Comparison of ENCODE assay signal across 1 fruit fly cellular context in genomic region chrX:9106212-9106774, dm6.
TF ChIP-seq lines count a peak whose summit lies in the region.

Gene Bx42 (minus strand): TSS chrX:9106604.

TF ChIP-seq in whole organism, embryonic, 481 proteins besides CTCF, POLR2A, EP300 and RAD21 (continued from another document and continues in another):
- TF ChIP-seq grn (GFP tag; optimal IDR thresholded peaks at IDR 0.05; lab: Kevin White, UChicago) = no peak
- no peak for TF ChIP-seq Lpt (GFP tag; optimal IDR thresholded peaks at IDR 0.05; lab: Kevin White, UChicago)
- TF ChIP-seq CG31365 (tag; optimal IDR thresholded peaks at IDR 0.05; lab: Kevin White, UChicago) = no peak
- peak; percentile 71; the same call in 2 of the 3 replicates for TF ChIP-seq row (GFP tag; IDR thresholded peaks at IDR 0.05; lab: Robert Waterston, UW)
- TF ChIP-seq sqz (GFP tag; optimal IDR thresholded peaks at IDR 0.05; lab: Kevin White, UChicago) = no peak
- no peak for TF ChIP-seq CG15601 (tag; optimal IDR thresholded peaks at IDR 0.05; lab: Kevin White, UChicago)
- TF ChIP-seq CoRest (tag; optimal IDR thresholded peaks at IDR 0.05; lab: Kevin White, UChicago) = peak; percentile 11
- peak; percentile 31; the same call in 1 of the 2 replicates for TF ChIP-seq NFAT (GFP tag; IDR thresholded peaks at IDR 0.05; lab: Robert Waterston, UW)
- no peak for TF ChIP-seq zfh1 (GFP tag; IDR thresholded peaks at IDR 0.05; lab: Robert Waterston, UW)
- TF ChIP-seq CG13287 (GFP tag; IDR thresholded peaks at IDR 0.05; lab: Robert Waterston, UW; ENCODE audit: partially characterized antibody) = no peak
- peak; percentile 2 for TF ChIP-seq CG4282 (GFP tag; optimal IDR thresholded peaks at IDR 0.05; lab: Kevin White, UChicago)
- TF ChIP-seq CG10979 (tag; optimal IDR thresholded peaks at IDR 0.05; lab: Kevin White, UChicago) = no peak
- no peak for TF ChIP-seq CG12299 (tag; optimal IDR thresholded peaks at IDR 0.05; lab: Kevin White, UChicago)
- TF ChIP-seq tio (GFP tag; optimal IDR thresholded peaks at IDR 0.05; lab: Kevin White, UChicago) = peak; percentile 32
- TF ChIP-seq pho (GFP tag; optimal IDR thresholded peaks at IDR 0.05; lab: Kevin White, UChicago) = peak; percentile 8
- no peak for TF ChIP-seq Fer2 (tag; optimal IDR thresholded peaks at IDR 0.05; lab: Kevin White, UChicago)
- TF ChIP-seq CG6813 (GFP tag; optimal IDR thresholded peaks at IDR 0.05; lab: Kevin White, UChicago) = no peak
- no peak for TF ChIP-seq CG2120 (GFP tag; optimal IDR thresholded peaks at IDR 0.05; lab: Kevin White, UChicago)
- peak; percentile 23 for TF ChIP-seq lilli (GFP tag; optimal IDR thresholded peaks at IDR 0.05; lab: Kevin White, UChicago)
- TF ChIP-seq CG32772 (GFP tag; IDR thresholded peaks at IDR 0.05; lab: Robert Waterston, UW) = peak; percentile 52
- peak; percentile 57 for TF ChIP-seq pzg (GFP tag; optimal IDR thresholded peaks at IDR 0.05; lab: Kevin White, UChicago)
- TF ChIP-seq CG6791 (GFP tag; IDR thresholded peaks at IDR 0.05; lab: Robert Waterston, UW; ENCODE audit: partially characterized antibody) = no peak
- no peak for TF ChIP-seq Awh (GFP tag; IDR thresholded peaks at IDR 0.05; lab: Robert Waterston, UW)
- TF ChIP-seq MBD-R2 (GFP tag; IDR thresholded peaks at IDR 0.05; lab: Robert Waterston, UW) = peak; percentile 30
- TF ChIP-seq Dad (GFP tag; optimal IDR thresholded peaks at IDR 0.05; lab: Kevin White, UChicago) = no peak
- no peak for TF ChIP-seq CG6254 (GFP tag; optimal IDR thresholded peaks at IDR 0.05; lab: Kevin White, UChicago)
- peak; percentile 31 for TF ChIP-seq Lhr (GFP tag; optimal IDR thresholded peaks at IDR 0.05; lab: Kevin White, UChicago)
- no peak for TF ChIP-seq jumu (GFP tag; optimal IDR thresholded peaks at IDR 0.05; lab: Kevin White, UChicago)
- no peak for TF ChIP-seq CG5953 (GFP tag; IDR thresholded peaks at IDR 0.05; lab: Robert Waterston, UW)
- no peak for TF ChIP-seq CG1647 (GFP tag; optimal IDR thresholded peaks at IDR 0.05; lab: Kevin White, UChicago)
- no peak for TF ChIP-seq crp (GFP tag; optimal IDR thresholded peaks at IDR 0.05; lab: Kevin White, UChicago)
- TF ChIP-seq Bdp1 (GFP tag; optimal IDR thresholded peaks at IDR 0.05; lab: Kevin White, UChicago) = no peak
- no peak for TF ChIP-seq pita (GFP tag; optimal IDR thresholded peaks at IDR 0.05; lab: Kevin White, UChicago)
- TF ChIP-seq CHES-1-like (GFP tag; optimal IDR thresholded peaks at IDR 0.05; lab: Kevin White, UChicago) = no peak
- TF ChIP-seq lmd (GFP tag; IDR thresholded peaks at IDR 0.05; lab: Robert Waterston, UW) = no peak
- no peak for TF ChIP-seq Chrac-16 (GFP tag; optimal IDR thresholded peaks at IDR 0.05; lab: Kevin White, UChicago)
- TF ChIP-seq Atf3 (GFP tag; optimal IDR thresholded peaks at IDR 0.05; lab: Kevin White, UChicago) = no peak
- no peak for TF ChIP-seq CG6683 (GFP tag; optimal IDR thresholded peaks at IDR 0.05; lab: Kevin White, UChicago)
- TF ChIP-seq Scr (GFP tag; IDR thresholded peaks at IDR 0.05; lab: Robert Waterston, UW; ENCODE audit: partially characterized antibody) = no peak
- no peak for TF ChIP-seq CG8359 (GFP tag; optimal IDR thresholded peaks at IDR 0.05; lab: Kevin White, UChicago; ENCODE audit: borderline replicate concordance)
- TF ChIP-seq CG7839 (tag; optimal IDR thresholded peaks at IDR 0.05; lab: Kevin White, UChicago) = no peak
- no peak for TF ChIP-seq Lim3 (GFP tag; IDR thresholded peaks at IDR 0.05; lab: Robert Waterston, UW)
- TF ChIP-seq Tbp (GFP tag; optimal IDR thresholded peaks at IDR 0.05; lab: Kevin White, UChicago) = no peak
- TF ChIP-seq Dll (GFP tag; IDR thresholded peaks at IDR 0.05; lab: Robert Waterston, UW; ENCODE audit: partially characterized antibody) = no peak
- TF ChIP-seq psq (GFP tag; optimal IDR thresholded peaks at IDR 0.05; lab: Kevin White, UChicago) = no peak
- TF ChIP-seq B-H2 (GFP tag; optimal IDR thresholded peaks at IDR 0.05; lab: Kevin White, UChicago) = no peak
- no peak for TF ChIP-seq salm (tag; optimal IDR thresholded peaks at IDR 0.05; lab: Kevin White, UChicago)
- no peak for TF ChIP-seq sima (GFP tag; optimal IDR thresholded peaks at IDR 0.05; lab: Kevin White, UChicago)
- peak in 1 of 2 experiments; percentile 27 for TF ChIP-seq Pdp1 (GFP tag; optimal IDR thresholded peaks at IDR 0.05; lab: Kevin White, UChicago)
- no peak for TF ChIP-seq CG31224 (GFP tag; IDR thresholded peaks at IDR 0.05; lab: Robert Waterston, UW)
- TF ChIP-seq Trl (optimal IDR thresholded peaks at IDR 0.05; lab: Kevin White, UChicago) = no peak
- TF ChIP-seq Trl (GFP tag; optimal IDR thresholded peaks at IDR 0.05; lab: Kevin White, UChicago) = peak; percentile 14
- peak; percentile 8 for TF ChIP-seq Dp (GFP tag; optimal IDR thresholded peaks at IDR 0.05; lab: Kevin White, UChicago)
- TF ChIP-seq ewg (GFP tag; optimal IDR thresholded peaks at IDR 0.05; lab: Kevin White, UChicago) = no peak
- TF ChIP-seq vnd (GFP tag; IDR thresholded peaks at IDR 0.05; lab: Robert Waterston, UW; ENCODE audit: partially characterized antibody) = no peak
- TF ChIP-seq HLHmδ (GFP tag; optimal IDR thresholded peaks at IDR 0.05; lab: Kevin White, UChicago) = no peak
- TF ChIP-seq Hmx (GFP tag; optimal IDR thresholded peaks at IDR 0.05; lab: Kevin White, UChicago) = no peak
- TF ChIP-seq CG13624 (GFP tag; optimal IDR thresholded peaks at IDR 0.05; lab: Kevin White, UChicago) = peak; percentile 44
- TF ChIP-seq CG34422 (GFP tag; IDR thresholded peaks at IDR 0.05; lab: Robert Waterston, UW) = no peak
- no peak for TF ChIP-seq run (tag; optimal IDR thresholded peaks at IDR 0.05; lab: Kevin White, UChicago)
- peak; percentile 85 for TF ChIP-seq CG7928 (GFP tag; optimal IDR thresholded peaks at IDR 0.05; lab: Kevin White, UChicago)
- no peak for TF ChIP-seq CG8388 (GFP tag; optimal IDR thresholded peaks at IDR 0.05; lab: Kevin White, UChicago)
- TF ChIP-seq CG3995 (GFP tag; optimal IDR thresholded peaks at IDR 0.05; lab: Kevin White, UChicago) = no peak
- TF ChIP-seq sr (GFP tag; IDR thresholded peaks at IDR 0.05; lab: Robert Waterston, UW) = no peak
- TF ChIP-seq Opbp (GFP tag; IDR thresholded peaks at IDR 0.05; lab: Robert Waterston, UW; ENCODE audit: partially characterized antibody) = no peak
- TF ChIP-seq CG10267 (tag; optimal IDR thresholded peaks at IDR 0.05; lab: Kevin White, UChicago) = peak; percentile 4
- TF ChIP-seq zen2 (GFP tag; IDR thresholded peaks at IDR 0.05; lab: Robert Waterston, UW; ENCODE audit: partially characterized antibody) = no peak
- no peak for TF ChIP-seq CG12071 (GFP tag; optimal IDR thresholded peaks at IDR 0.05; lab: Kevin White, UChicago)
- TF ChIP-seq Ets97D (GFP tag; optimal IDR thresholded peaks at IDR 0.05; lab: Kevin White, UChicago) = no peak
- no peak for TF ChIP-seq CG8281 (tag; optimal IDR thresholded peaks at IDR 0.05; lab: Kevin White, UChicago)
- no peak for TF ChIP-seq CG10565 (GFP tag; optimal IDR thresholded peaks at IDR 0.05; lab: Kevin White, UChicago)
- TF ChIP-seq CG4328 (GFP tag; optimal IDR thresholded peaks at IDR 0.05; lab: Kevin White, UChicago) = no peak
- TF ChIP-seq Adf1 (GFP tag; IDR thresholded peaks at IDR 0.05; lab: Robert Waterston, UW) = no peak
- TF ChIP-seq CG2875 (GFP tag; optimal IDR thresholded peaks at IDR 0.05; lab: Kevin White, UChicago) = no peak
- TF ChIP-seq usp (GFP tag; optimal IDR thresholded peaks at IDR 0.05; lab: Kevin White, UChicago) = no peak
- no peak for TF ChIP-seq CG3163 (GFP tag; optimal IDR thresholded peaks at IDR 0.05; lab: Kevin White, UChicago)
- TF ChIP-seq sc (optimal IDR thresholded peaks at IDR 0.05; lab: Kevin White, UChicago) = no peak
- no peak for TF ChIP-seq sc (GFP tag; optimal IDR thresholded peaks at IDR 0.05; lab: Kevin White, UChicago)
- no peak for TF ChIP-seq lab (GFP tag; optimal IDR thresholded peaks at IDR 0.05; lab: Kevin White, UChicago)
- TF ChIP-seq CG13123 (GFP tag; optimal IDR thresholded peaks at IDR 0.05; lab: Kevin White, UChicago) = no peak
- TF ChIP-seq mirr (GFP tag; optimal IDR thresholded peaks at IDR 0.05; lab: Kevin White, UChicago) = no peak
- TF ChIP-seq CG10959 (GFP tag; IDR thresholded peaks at IDR 0.05; lab: Robert Waterston, UW) = no peak
- TF ChIP-seq CG5180 (GFP tag; optimal IDR thresholded peaks at IDR 0.05; lab: Kevin White, UChicago) = no peak
- TF ChIP-seq Sox100B (GFP tag; optimal IDR thresholded peaks at IDR 0.05; lab: Kevin White, UChicago) = no peak
- no peak for TF ChIP-seq Oaz (GFP tag; IDR thresholded peaks at IDR 0.05; lab: Robert Waterston, UW)
- no peak for TF ChIP-seq maf-S (GFP tag; optimal IDR thresholded peaks at IDR 0.05; lab: Kevin White, UChicago)
- TF ChIP-seq cad (GFP tag; optimal IDR thresholded peaks at IDR 0.05; lab: Kevin White, UChicago) = no peak
- no peak for TF ChIP-seq Asciz (GFP tag; optimal IDR thresholded peaks at IDR 0.05; lab: Kevin White, UChicago)
- TF ChIP-seq oc (tag; optimal IDR thresholded peaks at IDR 0.05; lab: Kevin White, UChicago) = no peak
- TF ChIP-seq klu (GFP tag; IDR thresholded peaks at IDR 0.05; lab: Robert Waterston, UW) = no peak
- TF ChIP-seq aop (GFP tag; IDR thresholded peaks at IDR 0.05; lab: Robert Waterston, UW) = no peak
- no peak for TF ChIP-seq da (GFP tag; optimal IDR thresholded peaks at IDR 0.05; lab: Kevin White, UChicago)
- no peak for TF ChIP-seq lola (GFP tag; optimal IDR thresholded peaks at IDR 0.05; lab: Kevin White, UChicago)
- TF ChIP-seq CG18599 (GFP tag; optimal IDR thresholded peaks at IDR 0.05; lab: Kevin White, UChicago) = no peak
- TF ChIP-seq inv (GFP tag; IDR thresholded peaks at IDR 0.05; lab: Robert Waterston, UW; ENCODE audit: partially characterized antibody) = no peak
- no peak for TF ChIP-seq Nf-YC (tag; optimal IDR thresholded peaks at IDR 0.05; lab: Kevin White, UChicago)
- TF ChIP-seq cas (GFP tag; IDR thresholded peaks at IDR 0.05; lab: Robert Waterston, UW) = no peak
- no peak for TF ChIP-seq HmgZ (tag; optimal IDR thresholded peaks at IDR 0.05; lab: Kevin White, UChicago)
- peak; percentile 21 for TF ChIP-seq nmo (GFP tag; optimal IDR thresholded peaks at IDR 0.05; lab: Kevin White, UChicago)
- TF ChIP-seq ro (GFP tag; IDR thresholded peaks at IDR 0.05; lab: Robert Waterston, UW) = no peak
- TF ChIP-seq CG10274 (GFP tag; optimal IDR thresholded peaks at IDR 0.05; lab: Kevin White, UChicago) = no peak
- TF ChIP-seq sisA (GFP tag; IDR thresholded peaks at IDR 0.05; lab: Robert Waterston, UW) = peak; percentile 3; the same call in 1 of the 2 replicates
- no peak for TF ChIP-seq jigr1 (GFP tag; IDR thresholded peaks at IDR 0.05; lab: Robert Waterston, UW)
- peak; percentile 3 for TF ChIP-seq pros (GFP tag; optimal IDR thresholded peaks at IDR 0.05; lab: Kevin White, UChicago)
- no peak for TF ChIP-seq Doc3 (GFP tag; IDR thresholded peaks at IDR 0.05; lab: Robert Waterston, UW; ENCODE audit: partially characterized antibody)
- TF ChIP-seq CG10209 (GFP tag; optimal IDR thresholded peaks at IDR 0.05; lab: Kevin White, UChicago) = no peak
- peak; percentile 7 for TF ChIP-seq dm (GFP tag; optimal IDR thresholded peaks at IDR 0.05; lab: Kevin White, UChicago)
- TF ChIP-seq Rx (GFP tag; IDR thresholded peaks at IDR 0.05; lab: Robert Waterston, UW) = no peak
- TF ChIP-seq CG11696 (GFP tag; IDR thresholded peaks at IDR 0.05; lab: Robert Waterston, UW) = no peak
- peak; percentile 5 for TF ChIP-seq Myb (GFP tag; optimal IDR thresholded peaks at IDR 0.05; lab: Kevin White, UChicago)
- peak; percentile 38; the same call in 1 of the 2 replicates for TF ChIP-seq Dref (GFP tag; IDR thresholded peaks at IDR 0.05; lab: Robert Waterston, UW)
- TF ChIP-seq CG3847 (GFP tag; IDR thresholded peaks at IDR 0.05; lab: Robert Waterston, UW) = no peak
- TF ChIP-seq Rfx (GFP tag; IDR thresholded peaks at IDR 0.05; lab: Robert Waterston, UW) = peak; percentile 34
- no peak for TF ChIP-seq CG7556 (GFP tag; optimal IDR thresholded peaks at IDR 0.05; lab: Kevin White, UChicago)
- no peak for TF ChIP-seq sna (GFP tag; IDR thresholded peaks at IDR 0.05; lab: Robert Waterston, UW; ENCODE audit: partially characterized antibody)
- no peak for TF ChIP-seq CG2712 (tag; optimal IDR thresholded peaks at IDR 0.05; lab: Kevin White, UChicago)
- no peak for TF ChIP-seq tin (GFP tag; optimal IDR thresholded peaks at IDR 0.05; lab: Kevin White, UChicago)
- TF ChIP-seq h (optimal IDR thresholded peaks at IDR 0.05; lab: Kevin White, UChicago) = no peak
- peak in 1 of 2 experiments; percentile 28 for TF ChIP-seq dpn (GFP tag; optimal IDR thresholded peaks at IDR 0.05; lab: Kevin White, UChicago)
- TF ChIP-seq Xrp1 (GFP tag; IDR thresholded peaks at IDR 0.05; lab: Robert Waterston, UW) = no peak
- TF ChIP-seq Mrtf (GFP tag; IDR thresholded peaks at IDR 0.05; lab: Robert Waterston, UW) = no peak
- TF ChIP-seq H15 (GFP tag; IDR thresholded peaks at IDR 0.05; lab: Robert Waterston, UW) = no peak
- TF ChIP-seq CG4617 (GFP tag; optimal IDR thresholded peaks at IDR 0.05; lab: Kevin White, UChicago; ENCODE audit: borderline replicate concordance) = peak; percentile 52
- TF ChIP-seq vvl (GFP tag; IDR thresholded peaks at IDR 0.05; lab: Robert Waterston, UW) = no peak
- TF ChIP-seq YL-1 (GFP tag; optimal IDR thresholded peaks at IDR 0.05; lab: Kevin White, UChicago) = peak; percentile 26
- peak; percentile 23 for TF ChIP-seq CG9797 (GFP tag; optimal IDR thresholded peaks at IDR 0.05; lab: Kevin White, UChicago)
- no peak for TF ChIP-seq nerfin-2 (GFP tag; IDR thresholded peaks at IDR 0.05; lab: Robert Waterston, UW; ENCODE audit: partially characterized antibody)
- no peak for TF ChIP-seq disco-r (GFP tag; optimal IDR thresholded peaks at IDR 0.05; lab: Kevin White, UChicago)
- no peak for TF ChIP-seq trem (tag; optimal IDR thresholded peaks at IDR 0.05; lab: Kevin White, UChicago)
- peak; percentile 63 for TF ChIP-seq cg (GFP tag; optimal IDR thresholded peaks at IDR 0.05; lab: Kevin White, UChicago)
- TF ChIP-seq CG10654 (GFP tag; optimal IDR thresholded peaks at IDR 0.05; lab: Kevin White, UChicago) = no peak
- TF ChIP-seq CG12744 (GFP tag; optimal IDR thresholded peaks at IDR 0.05; lab: Kevin White, UChicago) = no peak
- TF ChIP-seq chm (GFP tag; IDR thresholded peaks at IDR 0.05; lab: Robert Waterston, UW) = no peak
- no peak for TF ChIP-seq tgo (GFP tag; IDR thresholded peaks at IDR 0.05; lab: Robert Waterston, UW)
- TF ChIP-seq slp2 (GFP tag; optimal IDR thresholded peaks at IDR 0.05; lab: Kevin White, UChicago) = no peak
- TF ChIP-seq ham (GFP tag; IDR thresholded peaks at IDR 0.05; lab: Robert Waterston, UW) = no peak
- no peak for TF ChIP-seq CG1832 (GFP tag; optimal IDR thresholded peaks at IDR 0.05; lab: Kevin White, UChicago)
- TF ChIP-seq Hr51 (GFP tag; optimal IDR thresholded peaks at IDR 0.05; lab: Kevin White, UChicago) = no peak
